Fruit fly (Drosophila melanogaster): ENCODE data around the gene CG14841.

The CG14841 gene

dm6 chr3R:14288669-14289383, 26.6 kb upstream of the CG14841 start, which contains the start of gene red:
Gene red (plus strand): TSS chr3R:14289071.
- peak; percentile 94 for TF ChIP-seq noc (tag; optimal IDR thresholded peaks at IDR 0.05)

- no peak for TF ChIP-seq noc (tag; optimal IDR thresholded peaks at IDR 0.05)
Observed at dm6 chr3R:14287980-14288379, 25.8 kb upstream of the CG14841 start.

- peak; percentile 5 for TF ChIP-seq noc (tag; optimal IDR thresholded peaks at IDR 0.05)
Observed at dm6 chr3R:14286320-14287190, 24.3 kb upstream of the CG14841 start, which contains the start of gene trx. Gene trx (minus strand): TSS chr3R:14286903.

dm6 chr3R:14285059-14285953, 23.1 kb upstream of the CG14841 start:
- peak; percentile 56 for TF ChIP-seq noc (tag; optimal IDR thresholded peaks at IDR 0.05)

dm6 chr3R:14284422-14284760, 22.2 kb upstream of the CG14841 start:
- TF ChIP-seq noc (tag; optimal IDR thresholded peaks at IDR 0.05): no peak

dm6 chr3R:14283754-14284421, 21.7 kb upstream of the CG14841 start:
- peak; percentile 99 for TF ChIP-seq noc (tag; optimal IDR thresholded peaks at IDR 0.05)

dm6 chr3R:14283042-14283626, 20.9 kb upstream of the CG14841 start:
- peak; percentile 24 for TF ChIP-seq noc (tag; optimal IDR thresholded peaks at IDR 0.05)

- TF ChIP-seq noc (tag; optimal IDR thresholded peaks at IDR 0.05): no peak
Observed at dm6 chr3R:14282215-14283041, 20.2 kb upstream of the CG14841 start.

dm6 chr3R:14280324-14280723, 18.1 kb upstream of the CG14841 start:
- TF ChIP-seq noc (tag; optimal IDR thresholded peaks at IDR 0.05): no peak

- TF ChIP-seq noc (tag; optimal IDR thresholded peaks at IDR 0.05): no peak
Observed at dm6 chr3R:14279311-14279998, 17.2 kb upstream of the CG14841 start.

dm6 chr3R:14278523-14279303, 16.5 kb upstream of the CG14841 start:
- no peak for TF ChIP-seq noc (tag; optimal IDR thresholded peaks at IDR 0.05)

dm6 chr3R:14277894-14278522, 15.8 kb upstream of the CG14841 start:
- no peak for TF ChIP-seq noc (tag; optimal IDR thresholded peaks at IDR 0.05)
